Fruit fly (Drosophila melanogaster) Kc167 (cell line): ENCODE results near the gene CG4896.

Source experiments
- Sin3A ChIP-seq: fragments of >200 bp; optimal IDR thresholded peaks from 2 replicates; lab custom pipeline; 2018; ENCODE audit warnings: missing external identifiers
- insv ChIP-seq: fragments of >200 bp; optimal IDR thresholded peaks from 3 replicates; lab custom pipeline; 2018; ENCODE audit warnings: missing external identifiers
- ttk ChIP-seq: sonication (Bioruptor generic); optimal IDR thresholded peaks from 2 replicates; lab custom pipeline; 2017; ENCODE audit warnings: missing external identifiers

DNA sequence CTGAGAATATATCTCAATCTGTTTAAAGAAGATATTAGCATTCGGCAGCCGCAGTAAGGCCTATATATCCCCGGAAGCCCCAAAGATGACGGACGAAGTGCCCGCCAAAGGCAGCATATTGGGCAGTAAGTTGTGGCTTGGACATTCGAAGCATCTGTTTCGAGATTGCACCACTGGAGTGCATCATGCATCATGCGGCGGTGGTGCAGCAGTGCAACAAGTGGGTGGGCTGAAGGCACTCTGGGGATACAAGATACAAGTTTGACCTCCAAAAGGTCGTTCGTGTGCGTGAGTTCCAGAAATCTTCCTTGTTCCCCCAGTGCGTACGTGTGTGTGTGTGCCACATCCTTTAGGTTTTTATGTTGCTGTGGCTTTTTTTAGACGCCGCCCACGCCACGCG, 34.2 kb upstream of the CG4896 start:
- TF ChIP-seq Sin3A (lab: Kevin White, UChicago): no peak
- TF ChIP-seq ttk (lab: Kevin White, UChicago): no peak
- no peak for TF ChIP-seq insv (lab: Kevin White, UChicago)
